Worm (Caenorhabditis elegans): Measurements from ENCODE around the gene nhr-8.

The nhr-8 gene

DNA sequence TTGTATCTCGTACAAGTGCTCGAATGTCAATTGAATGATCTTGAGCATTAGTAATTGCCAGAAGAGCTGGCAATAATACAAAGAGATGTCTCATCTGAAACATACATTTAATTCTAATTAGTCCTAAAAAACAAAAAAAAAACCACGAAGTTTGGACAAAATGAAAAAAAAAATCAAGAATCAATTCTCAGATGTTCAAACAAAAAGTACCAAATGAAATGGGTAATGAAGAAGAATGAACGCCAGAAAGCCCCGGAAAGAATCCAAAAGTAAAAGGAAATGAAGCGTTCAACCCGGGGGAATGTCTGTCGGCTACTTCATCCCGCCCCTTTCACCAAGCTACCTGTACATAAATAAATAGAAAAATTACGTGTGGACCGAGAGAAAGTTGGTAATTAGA is 7.1 kb downstream of the nhr-8 start, which contains the start of gene F33D4.6:
TSS of gene F33D4.6 (minus strand) at position 101 of the 400 bp plus-strand sequence.
- TF ChIP-seq hmg-11 (tag; optimal IDR thresholded peaks at IDR 0.05) (no peak), daf-12 (tag; optimal IDR thresholded peaks at IDR 0.05) (no peak), mml-1 (tag; optimal IDR thresholded peaks at IDR 0.05) (no peak), nhr-237 (tag; optimal IDR thresholded peaks at IDR 0.05) (no peak), unc-62 (GFP tag; optimal IDR thresholded peaks at IDR 0.05) (no peak), nhr-43 (tag; optimal IDR thresholded peaks at IDR 0.05; ENCODE audit: poor library complexity, severe bottlenecking) (no peak), snpc-4 (tag; optimal IDR thresholded peaks at IDR 0.05) (no peak), ZK546.5 (tag; optimal IDR thresholded peaks at IDR 0.05) (no peak), lin-15B (tag; optimal IDR thresholded peaks at IDR 0.05) (no peak), unc-39 (tag; optimal IDR thresholded peaks at IDR 0.05) (no peak), egl-5 (tag; optimal IDR thresholded peaks at IDR 0.05) (no peak)

DNA sequence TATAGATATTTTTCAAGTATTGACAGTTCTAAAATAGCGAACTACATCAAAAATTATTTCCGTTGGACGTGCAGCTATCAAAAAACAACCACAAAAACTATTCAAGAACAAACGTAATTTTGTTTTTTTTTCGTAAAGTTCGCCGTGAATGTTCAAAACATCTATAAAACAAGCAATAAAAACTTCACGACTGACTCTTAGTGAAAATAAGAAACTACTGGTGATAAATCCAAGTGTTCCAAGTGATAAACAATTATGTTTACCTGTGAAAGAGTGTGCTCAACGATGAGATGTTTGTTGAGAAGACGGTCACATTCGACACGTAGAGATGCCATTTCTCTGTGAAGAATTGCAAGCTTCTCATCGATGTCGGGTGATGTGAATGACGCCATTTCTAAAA is 12.0 kb downstream of the nhr-8 start, which contains the start of gene C50F7.6:
TSS of gene C50F7.6 (minus strand) at position 394 of the 400 bp plus-strand sequence.
- TF ChIP-seq egl-5 (tag; optimal IDR thresholded peaks at IDR 0.05) (peak; percentile 53), nhr-11 (tag; optimal IDR thresholded peaks at IDR 0.05) (no peak)

DNA sequence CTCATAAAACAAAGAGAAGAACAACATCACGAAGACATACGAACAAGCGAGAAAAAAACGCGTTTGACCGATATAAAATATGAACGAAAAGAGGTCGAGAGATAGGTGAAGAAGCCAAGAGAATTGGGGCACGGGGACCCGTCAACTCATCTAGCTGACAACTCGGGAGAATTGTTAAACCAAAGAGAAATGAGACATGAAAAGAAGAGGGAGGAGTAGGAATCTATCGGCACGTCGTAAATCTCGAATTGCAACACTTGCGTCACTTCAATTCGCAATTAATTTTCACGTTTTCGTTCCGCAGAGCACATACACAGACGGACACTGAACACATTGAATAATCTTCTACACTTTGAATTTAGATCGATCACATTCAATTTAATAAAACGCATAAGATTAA is 12.8 kb downstream of the nhr-8 start:
- TF ChIP-seq egl-5 (tag; optimal IDR thresholded peaks at IDR 0.05) (peak; percentile 76), egl-27 (tag; optimal IDR thresholded peaks at IDR 0.05) (no peak)

DNA sequence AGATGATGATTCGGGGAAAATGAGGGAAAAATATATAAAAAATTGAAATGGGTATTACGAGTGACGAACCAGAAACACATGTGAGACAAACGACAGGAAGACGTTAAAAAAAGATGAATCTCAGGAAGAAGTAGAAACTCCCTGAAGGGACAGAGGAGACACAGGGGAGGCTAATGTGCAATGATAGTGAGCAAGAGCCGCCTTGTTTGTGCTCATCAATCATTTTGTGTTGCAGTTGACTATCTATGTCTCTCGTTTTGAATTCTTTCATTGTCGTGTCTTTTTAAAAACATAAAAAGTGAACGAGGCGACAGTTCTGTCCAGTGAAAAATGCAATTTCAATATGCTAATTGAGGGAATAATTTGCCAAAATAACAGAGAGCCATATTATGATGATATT is 14.1 kb downstream of the nhr-8 start:
- TF ChIP-seq aly-2 (tag; optimal IDR thresholded peaks at IDR 0.05) (no peak), nhr-76 (tag; optimal IDR thresholded peaks at IDR 0.05) (no peak), lin-39 (tag; optimal IDR thresholded peaks at IDR 0.05) (peak; percentile 73), fkh-2 (tag; optimal IDR thresholded peaks at IDR 0.05) (no peak), sea-2 (GFP tag; optimal IDR thresholded peaks at IDR 0.05) (no peak), nhr-12 (tag; optimal IDR thresholded peaks at IDR 0.05) (no peak)

DNA sequence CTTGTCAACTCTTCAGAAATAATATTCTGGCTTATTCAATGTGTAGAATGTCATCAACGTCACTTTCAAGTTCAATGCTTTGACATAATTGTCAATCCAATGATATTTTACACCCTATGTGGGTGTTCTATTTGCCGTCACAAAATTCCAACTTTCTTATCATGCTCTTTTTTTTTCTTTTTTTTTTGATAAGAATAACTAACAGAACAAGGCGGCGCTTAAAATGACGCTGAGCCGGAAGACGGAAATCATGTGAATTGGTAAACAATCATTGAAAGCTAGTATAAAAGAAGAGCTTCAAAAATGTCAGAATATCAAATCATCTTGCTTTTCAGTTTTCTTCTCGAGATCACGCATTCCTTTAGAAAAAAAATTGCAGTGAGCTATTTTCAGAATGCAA is 15.5 kb downstream of the nhr-8 start, which contains the start of gene C50F7.5:
TSS of gene C50F7.5 (plus strand) at position 395 of the 400 bp plus-strand sequence.
- TF ChIP-seq ztf-11 (tag; optimal IDR thresholded peaks at IDR 0.05) (no peak), R02D3.7 (tag; optimal IDR thresholded peaks at IDR 0.05) (no peak), aly-2 (tag; optimal IDR thresholded peaks at IDR 0.05) (no peak), nfya-1 (tag; optimal IDR thresholded peaks at IDR 0.05; ENCODE audit: insufficient read depth) (no peak), ztf-4 (tag; optimal IDR thresholded peaks at IDR 0.05) (no peak), elt-2 (tag; optimal IDR thresholded peaks at IDR 0.05) (peak; percentile 56), ceh-16 (tag; optimal IDR thresholded peaks at IDR 0.05) (no peak), mml-1 (tag; optimal IDR thresholded peaks at IDR 0.05) (no peak), lin-15B (tag; optimal IDR thresholded peaks at IDR 0.05) (no peak), skn-1 (tag; optimal IDR thresholded peaks at IDR 0.05) (no peak), pqm-1 (tag; optimal IDR thresholded peaks at IDR 0.05) (peak; percentile 8)

DNA sequence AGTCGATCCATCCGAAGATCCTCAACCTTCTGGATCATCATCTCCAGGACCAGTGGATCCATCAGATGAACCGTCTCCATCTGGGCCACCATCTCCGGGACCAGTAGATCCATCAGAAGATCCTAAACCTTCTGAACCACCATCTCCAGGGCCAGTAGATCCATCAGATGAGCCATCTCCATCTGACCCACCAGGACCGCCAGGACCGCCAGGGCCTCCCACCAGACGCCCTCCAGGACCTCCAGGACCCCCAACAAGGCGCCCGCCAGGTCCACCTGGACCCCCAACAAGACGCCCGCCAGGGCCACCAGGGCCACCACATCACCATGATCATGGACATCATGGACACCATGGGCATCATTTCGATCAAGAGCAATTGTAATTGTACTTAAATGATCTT is 16.5 kb downstream of the nhr-8 start:
- no peak for TF ChIP-seq ceh-82 (tag; optimal IDR thresholded peaks at IDR 0.05)
- no peak for TF ChIP-seq nhr-76 (tag; optimal IDR thresholded peaks at IDR 0.05)
- no peak for TF ChIP-seq tbx-2 (tag; optimal IDR thresholded peaks at IDR 0.05)
- TF ChIP-seq nhr-11 (tag; optimal IDR thresholded peaks at IDR 0.05) = no peak
- no peak for TF ChIP-seq mml-1 (tag; optimal IDR thresholded peaks at IDR 0.05)
- no peak for TF ChIP-seq daf-12 (tag; optimal IDR thresholded peaks at IDR 0.05)
- no peak for TF ChIP-seq egl-27 (tag; optimal IDR thresholded peaks at IDR 0.05)
- no peak for TF ChIP-seq nhr-23 (tag; optimal IDR thresholded peaks at IDR 0.05)
- TF ChIP-seq ztf-4 (tag; optimal IDR thresholded peaks at IDR 0.05) = no peak
- TF ChIP-seq unc-39 (tag; optimal IDR thresholded peaks at IDR 0.05) = no peak
- no peak for TF ChIP-seq sea-2 (GFP tag; optimal IDR thresholded peaks at IDR 0.05)

DNA sequence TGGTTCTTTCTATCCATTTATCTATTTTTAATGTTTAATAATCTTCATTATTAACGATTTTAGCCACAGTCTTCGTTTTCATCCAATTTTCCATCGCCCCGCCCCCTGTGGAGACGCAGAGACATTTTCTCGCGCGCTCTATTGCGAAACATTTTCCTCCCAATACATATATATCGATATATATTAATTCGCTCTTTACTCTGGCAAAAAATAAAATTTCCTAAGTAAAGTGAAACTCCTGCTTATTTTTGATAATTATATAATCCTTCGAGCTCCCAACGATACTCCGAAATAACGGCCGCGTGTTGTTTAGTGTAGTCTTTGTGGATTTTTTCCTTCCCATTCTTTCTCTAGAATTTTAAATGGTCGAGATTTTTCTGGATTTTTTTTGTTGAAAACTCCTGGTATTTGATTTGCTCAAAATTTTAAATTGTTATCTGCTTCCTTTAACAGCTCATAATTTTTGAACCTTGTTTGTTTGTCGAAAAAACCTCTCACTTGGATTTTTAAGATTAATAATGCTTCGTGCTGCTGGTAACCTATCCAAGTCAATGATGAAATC is 17.7 kb downstream of the nhr-8 start, which contains the start of gene sucg-1:
TSS of gene sucg-1 (plus strand) at position 512 of the 562 bp plus-strand sequence.
- TF ChIP-seq lin-15B (tag; optimal IDR thresholded peaks at IDR 0.05) = peak; percentile 14
- TF ChIP-seq nhr-12 (tag; optimal IDR thresholded peaks at IDR 0.05) = no peak
- no peak for TF ChIP-seq zag-1 (tag; optimal IDR thresholded peaks at IDR 0.05)

All from whole organism, L3 larva.